Fruit fly (Drosophila melanogaster) whole organism, pupa: ENCODE results near the gene CG33710.

Experiments used
- CG10348 ChIP-seq: fragments of 200-800 bp; sonication (Bioruptor generic); IDR thresholded peaks from 2 replicates; pipeline ENCODE4 v1.3.6; 2022; ENCODE audit warnings: missing biosample characterization, missing genetic modification characterization
- CG12605 ChIP-seq: fragments of 200-800 bp; sonication (Bioruptor generic); IDR thresholded peaks from 2 replicates; pipeline ENCODE4 v1.3.6; 2022; ENCODE audit warnings: missing biosample characterization, missing genetic modification characterization
- CG13204 ChIP-seq: fragments of 200-800 bp; sonication (Bioruptor generic); optimal IDR thresholded peaks from 2 replicates; lab custom pipeline; 2018; ENCODE audit warnings: missing biosample characterization, mild to moderate bottlenecking, missing genetic modification characterization, moderate library complexity
- CG14655 ChIP-seq: fragments of 200-800 bp; sonication (Bioruptor generic); optimal IDR thresholded peaks from 3 replicates; lab custom pipeline; 2017; ENCODE audit warnings: mild to moderate bottlenecking, missing biosample characterization, missing genetic modification reagents, missing genetic modification characterization
- CG15710 ChIP-seq: fragments of 200-800 bp; sonication (Bioruptor generic); optimal IDR thresholded peaks from 2 replicates; lab custom pipeline; 2018; ENCODE audit warnings: missing biosample characterization, mild to moderate bottlenecking, missing genetic modification characterization, moderate library complexity
- CG17806 ChIP-seq: fragments of 200-800 bp; sonication (Bioruptor generic); optimal IDR thresholded peaks from 2 replicates; lab custom pipeline; 2018; ENCODE audit warnings: missing biosample characterization, mild to moderate bottlenecking, missing genetic modification characterization, moderate library complexity
- CG32121 ChIP-seq: fragments of 200-800 bp; sonication (Bioruptor generic); IDR thresholded peaks from 2 replicates; pipeline ENCODE4 v1.3.6; 2022; ENCODE audit warnings: missing biosample characterization, missing genetic modification characterization
- CG34367 ChIP-seq: fragments of 200-800 bp; sonication (Bioruptor generic); optimal IDR thresholded peaks from 2 replicates; lab custom pipeline; 2018; ENCODE audit warnings: missing biosample characterization, mild to moderate bottlenecking, missing genetic modification characterization
- CG4496 ChIP-seq: fragments of 200-800 bp; sonication (Bioruptor generic); IDR thresholded peaks from 3 replicates; pipeline ENCODE4 v1.3.6; 2022; ENCODE audit warnings: missing biosample characterization, missing genetic modification characterization
- CG8159 ChIP-seq: fragments of 200-800 bp; sonication (Bioruptor generic); optimal IDR thresholded peaks from 3 replicates; lab custom pipeline; 2018; ENCODE audit warnings: missing biosample characterization, mild to moderate bottlenecking, missing genetic modification characterization, moderate library complexity
- CG8301 ChIP-seq: fragments of 200-800 bp; sonication (Bioruptor generic); optimal IDR thresholded peaks from 2 replicates; lab custom pipeline; 2018; ENCODE audit warnings: missing biosample characterization, mild to moderate bottlenecking, missing genetic modification characterization
- CG9948 ChIP-seq: fragments of 200-800 bp; sonication (Bioruptor generic); optimal IDR thresholded peaks from 2 replicates; lab custom pipeline; 2018; ENCODE audit warnings: missing biosample characterization, mild to moderate bottlenecking, missing genetic modification characterization, moderate library complexity
- D1 ChIP-seq: fragments of 200-800 bp; sonication (Bioruptor generic); optimal IDR thresholded peaks from 2 replicates; lab custom pipeline; 2018; ENCODE audit warnings: missing biosample characterization, mild to moderate bottlenecking, missing genetic modification characterization, moderate library complexity
- EcR ChIP-seq: fragments of 200-800 bp; sonication (Bioruptor generic); optimal IDR thresholded peaks from 3 replicates; lab custom pipeline; 2019; ENCODE audit warnings: missing biosample characterization, missing genetic modification characterization, mild to moderate bottlenecking, moderate library complexity, missing genetic modification reagents
- Ets98B ChIP-seq: fragments of 200-800 bp; sonication (Bioruptor generic); IDR thresholded peaks from 2 replicates; pipeline ENCODE4 v1.3.6; 2022; ENCODE audit warnings: missing biosample characterization, missing genetic modification characterization
- Pif1A ChIP-seq: fragments of 200-800 bp; sonication (Bioruptor generic); optimal IDR thresholded peaks from 3 replicates; lab custom pipeline; 2016; ENCODE audit warnings: missing biosample characterization, missing genetic modification characterization
- Pif1B ChIP-seq: fragments of 200-800 bp; sonication (Bioruptor generic); optimal IDR thresholded peaks from 3 replicates; lab custom pipeline; 2016; ENCODE audit warnings: missing biosample characterization, missing genetic modification characterization
- Snoo ChIP-seq: fragments of 200-800 bp; sonication (Bioruptor generic); optimal IDR thresholded peaks from 3 replicates; lab custom pipeline; 2017; ENCODE audit warnings: missing biosample characterization, mild to moderate bottlenecking, missing genetic modification characterization, inconsistent platforms
- fd96Ca ChIP-seq: fragments of 200-800 bp; sonication (Bioruptor generic); IDR thresholded peaks from 3 replicates; pipeline ENCODE4 v1.3.6; 2022; ENCODE audit warnings: missing biosample characterization, missing genetic modification characterization
- gl ChIP-seq: fragments of 200-800 bp; sonication (Bioruptor generic); optimal IDR thresholded peaks from 2 replicates; lab custom pipeline; 2018; ENCODE audit warnings: missing biosample characterization, mild to moderate bottlenecking, missing genetic modification characterization
- rn ChIP-seq: fragments of 200-800 bp; sonication (Bioruptor generic); IDR thresholded peaks from 2 replicates; pipeline ENCODE4 v1.3.6; 2022; ENCODE audit warnings: missing biosample characterization, missing genetic modification characterization

The CG33710 gene

dm6 chr3L:19932917-19933316 lies 19.7 kb downstream of the CG33710 start:
- no peak for TF ChIP-seq gl
- no peak for TF ChIP-seq CG8159
- peak; percentile 53 for TF ChIP-seq Ets98B (GFP tag; lab: Robert Waterston, UW)
- no peak for TF ChIP-seq CG13204 (GFP tag; lab: Kevin White, UChicago)
- TF ChIP-seq CG17806 (tag; lab: Kevin White, UChicago), result no peak
- peak; percentile 26; the same call in 1 of the 2 replicates for TF ChIP-seq CG32121
- no peak for TF ChIP-seq EcR (GFP tag; lab: Kevin White, UChicago)
- TF ChIP-seq fd96Ca (GFP tag; lab: Robert Waterston, UW), result 0 out of 3 replicates have a peak, but pooled peaks have one; percentile 10
- TF ChIP-seq Pif1A (GFP tag; lab: Kevin White, UChicago), result peak; percentile 35
- no peak; the same call in 2 of the 3 replicates for TF ChIP-seq CG4496
- no peak for TF ChIP-seq CG14655 (GFP tag; lab: Kevin White, UChicago)
- no peak for TF ChIP-seq CG8301 (tag; lab: Kevin White, UChicago)
- TF ChIP-seq CG12605 (GFP tag; lab: Robert Waterston, UW), result peak; percentile 62
- TF ChIP-seq, all 21 proteins: peak for 5

DNA sequence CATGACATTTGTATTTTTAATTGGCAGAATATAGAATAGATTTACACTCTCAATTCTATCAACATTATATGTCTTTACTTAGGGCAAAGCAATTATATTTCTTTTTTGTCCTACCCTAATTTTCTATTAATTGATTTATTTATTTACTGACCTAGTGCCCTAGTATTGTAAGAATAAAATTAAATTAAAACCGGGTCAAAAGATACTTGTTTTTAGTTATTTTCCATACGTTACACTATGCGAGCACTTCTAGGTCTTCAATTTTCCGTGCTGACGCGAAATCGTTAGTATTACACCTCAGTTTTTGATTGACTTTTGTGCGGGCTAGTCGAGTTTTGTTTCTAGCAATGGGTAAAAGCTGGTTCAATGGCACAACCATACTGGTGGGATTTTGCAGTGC lies 21.2 kb downstream of the CG33710 start, which contains the start of gene CG46462:
TSS of gene CG46462 (plus strand) at position 301 of the 400 bp plus-strand sequence.
- TF ChIP-seq fd96Ca (GFP tag; lab: Robert Waterston, UW) (no peak), Snoo (tag; lab: Kevin White, UChicago) (no peak), CG15710 (no peak), CG4496 (no peak), Pif1A (GFP tag; lab: Kevin White, UChicago) (no peak), Pif1B (GFP tag; lab: Kevin White, UChicago) (no peak), CG32121 (no peak), CG34367 (tag; lab: Kevin White, UChicago) (no peak)

DNA sequence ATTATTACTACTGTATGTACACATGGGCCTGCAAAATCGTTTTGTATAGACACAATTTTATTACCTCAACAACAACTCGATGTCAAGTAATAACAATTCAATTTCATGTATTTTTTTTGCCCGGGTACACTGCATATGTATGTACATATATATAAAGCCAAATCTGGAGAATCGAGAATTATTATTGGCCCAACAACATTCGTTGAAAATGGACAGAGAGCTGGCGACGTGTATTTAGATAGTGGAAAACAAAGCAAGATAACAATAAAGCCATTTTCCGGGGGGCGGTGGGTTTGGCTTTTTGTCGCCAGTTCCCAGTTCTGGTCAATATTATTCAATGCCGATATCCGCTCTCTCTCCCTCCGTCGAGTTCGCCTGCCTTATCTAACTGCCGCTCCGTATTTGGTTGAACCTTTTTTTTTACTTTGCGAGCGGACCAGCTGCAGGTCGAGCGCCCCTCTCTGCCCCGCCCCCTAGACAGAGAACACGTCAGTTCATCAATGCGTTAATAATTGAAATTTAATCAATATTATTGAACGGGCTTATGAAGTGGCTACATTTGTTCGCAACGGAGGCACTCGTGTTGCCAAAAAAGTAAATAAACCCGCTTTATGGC lies 22.8 kb downstream of the CG33710 start:
- no peak for TF ChIP-seq rn (GFP tag; lab: Robert Waterston, UW)
- no peak for TF ChIP-seq CG34367 (tag; lab: Kevin White, UChicago)
- no peak for TF ChIP-seq Snoo (tag; lab: Kevin White, UChicago)
- TF ChIP-seq D1, result no peak
- no peak for TF ChIP-seq CG13204 (GFP tag; lab: Kevin White, UChicago)
- TF ChIP-seq Pif1A (GFP tag; lab: Kevin White, UChicago), result no peak
- TF ChIP-seq CG9948 (tag; lab: Kevin White, UChicago), result no peak
- TF ChIP-seq Pif1B (GFP tag; lab: Kevin White, UChicago), result no peak
- no peak for TF ChIP-seq EcR (GFP tag; lab: Kevin White, UChicago)
- TF ChIP-seq gl, result no peak
- no peak for TF ChIP-seq CG17806 (tag; lab: Kevin White, UChicago)
- TF ChIP-seq CG8159, result no peak
- no peak for TF ChIP-seq CG8301 (tag; lab: Kevin White, UChicago)
- no peak for TF ChIP-seq CG12605 (GFP tag; lab: Robert Waterston, UW)
- TF ChIP-seq CG4496, result no peak
- TF ChIP-seq CG32121, result no peak

DNA sequence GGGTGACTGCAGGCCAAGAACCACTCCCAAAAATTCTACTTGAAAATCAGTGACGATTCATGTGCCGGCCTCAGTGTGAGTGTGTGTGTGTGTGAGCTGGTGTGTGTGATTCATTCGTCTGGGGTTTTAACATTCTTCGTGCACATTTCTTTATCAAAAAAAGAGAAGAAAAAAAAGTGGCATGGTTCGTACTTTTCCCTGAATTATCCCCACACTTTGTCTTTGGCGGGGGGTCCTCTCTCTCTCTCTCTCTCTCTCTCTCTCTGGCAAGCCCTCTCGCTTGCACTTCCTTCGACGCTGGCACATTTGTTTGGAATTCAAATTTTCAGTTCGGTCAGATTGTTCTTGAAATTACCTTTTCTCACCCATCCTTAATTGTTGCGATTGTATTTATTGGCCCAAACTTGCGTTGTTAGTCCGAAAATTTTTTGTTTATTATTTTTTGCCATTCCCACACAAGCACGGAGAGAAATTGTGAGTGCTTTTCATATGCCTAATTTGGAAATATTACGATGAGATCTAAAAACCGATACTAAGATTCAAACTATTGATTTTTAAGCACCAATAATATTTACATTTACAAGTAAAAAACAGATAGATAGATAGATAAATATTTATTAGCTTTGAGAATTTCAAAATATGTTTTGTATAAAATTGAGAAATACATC lies 23.4 kb downstream of the CG33710 start:
- TF ChIP-seq CG8301 (tag; lab: Kevin White, UChicago), result peak; percentile 7
- TF ChIP-seq CG4496, result no peak; the same call in 1 of the 3 replicates
- TF ChIP-seq CG9948 (tag; lab: Kevin White, UChicago), result no peak
- TF ChIP-seq Snoo (tag; lab: Kevin White, UChicago), result peak; percentile 16
- TF ChIP-seq gl, result no peak
- TF ChIP-seq CG17806 (tag; lab: Kevin White, UChicago), result no peak
- TF ChIP-seq CG13204 (GFP tag; lab: Kevin White, UChicago), result no peak
- peak; percentile 5 for TF ChIP-seq CG8159
- no peak for TF ChIP-seq Pif1B (GFP tag; lab: Kevin White, UChicago)
- TF ChIP-seq CG10348 (GFP tag; lab: Robert Waterston, UW), result no peak
- TF ChIP-seq Ets98B (GFP tag; lab: Robert Waterston, UW), result peak; percentile 60
- no peak for TF ChIP-seq EcR (GFP tag; lab: Kevin White, UChicago)
- TF ChIP-seq CG14655 (GFP tag; lab: Kevin White, UChicago), result no peak
- TF ChIP-seq CG15710, result no peak
- no peak for TF ChIP-seq rn (GFP tag; lab: Robert Waterston, UW)
- peak; percentile 53; the same call in 1 of the 2 replicates for TF ChIP-seq CG32121
- TF ChIP-seq D1, result no peak
- TF ChIP-seq CG34367 (tag; lab: Kevin White, UChicago), result no peak
- 0 out of 3 replicates have a peak, but pooled peaks have one; percentile 8 for TF ChIP-seq fd96Ca (GFP tag; lab: Robert Waterston, UW)
- peak; percentile 77 for TF ChIP-seq CG12605 (GFP tag; lab: Robert Waterston, UW)
- TF ChIP-seq Pif1A (GFP tag; lab: Kevin White, UChicago), result no peak

- TF ChIP-seq CG13204 (GFP tag; lab: Kevin White, UChicago), result no peak
- no peak for TF ChIP-seq CG10348 (GFP tag; lab: Robert Waterston, UW)
- TF ChIP-seq CG17806 (tag; lab: Kevin White, UChicago), result peak; percentile 50
- TF ChIP-seq fd96Ca (GFP tag; lab: Robert Waterston, UW), result peak; percentile 47; the same call in 1 of the 3 replicates
- peak; percentile 55 for TF ChIP-seq CG8159
- no peak for TF ChIP-seq rn (GFP tag; lab: Robert Waterston, UW)
- TF ChIP-seq Pif1A (GFP tag; lab: Kevin White, UChicago), result no peak
- TF ChIP-seq CG12605 (GFP tag; lab: Robert Waterston, UW), result no peak
- TF ChIP-seq CG14655 (GFP tag; lab: Kevin White, UChicago), result no peak
- TF ChIP-seq gl, result no peak
- TF ChIP-seq D1, result no peak
- TF ChIP-seq CG8301 (tag; lab: Kevin White, UChicago), result no peak
- no peak for TF ChIP-seq CG32121
- TF ChIP-seq CG34367 (tag; lab: Kevin White, UChicago), result no peak
- peak; percentile 15 for TF ChIP-seq Snoo (tag; lab: Kevin White, UChicago)
- TF ChIP-seq CG9948 (tag; lab: Kevin White, UChicago), result peak; percentile 29
- TF ChIP-seq Ets98B (GFP tag; lab: Robert Waterston, UW), result peak; percentile 51
- no peak for TF ChIP-seq EcR (GFP tag; lab: Kevin White, UChicago)
- no peak for TF ChIP-seq Pif1B (GFP tag; lab: Kevin White, UChicago)
- 0 out of 3 replicates have a peak, but pooled peaks have one; percentile 39 for TF ChIP-seq CG4496
- peak; percentile 39 for TF ChIP-seq CG15710
Measured at dm6 chr3L:19928435-19929011, 24.1 kb downstream of the CG33710 start, which contains the start of the genes CG8004 and RhoGDI. CG8004 (minus strand) TSS chr3L:19928508. RhoGDI (plus strand) TSS chr3L:19928743.
